Worm (Caenorhabditis elegans): ENCODE data around the gene snrp-40.1.

The snrp-40.1 gene

ce11 chrX:11279276-11279675 is 20.3 kb downstream of the snrp-40.1 start, which contains the start of gene F38B2.2:
Gene F38B2.2 (minus strand): TSS chrX:11279376.
- TF ChIP-seq lin-39 (tag; optimal IDR thresholded peaks at IDR 0.05) (no peak), alr-1 (tag; optimal IDR thresholded peaks at IDR 0.05) (no peak), R02D3.7 (tag; optimal IDR thresholded peaks at IDR 0.05) (no peak), elt-1 (tag; optimal IDR thresholded peaks at IDR 0.05) (no peak), peb-1 (tag; optimal IDR thresholded peaks at IDR 0.05) (no peak), lin-11 (tag; optimal IDR thresholded peaks at IDR 0.05) (no peak), nhr-6 (tag; optimal IDR thresholded peaks at IDR 0.05) (no peak), aly-2 (tag; optimal IDR thresholded peaks at IDR 0.05) (no peak), nhr-77 (tag; optimal IDR thresholded peaks at IDR 0.05) (no peak), sma-3 (GFP tag; optimal IDR thresholded peaks at IDR 0.05) (no peak), nhr-21 (tag; optimal IDR thresholded peaks at IDR 0.05) (no peak), crh-2 (tag; optimal IDR thresholded peaks at IDR 0.05) (no peak), Y55F3AM.14 (GFP tag; optimal IDR thresholded peaks at IDR 0.05) (no peak), C34F6.9 (tag; optimal IDR thresholded peaks at IDR 0.05) (no peak), egl-27 (tag; optimal IDR thresholded peaks at IDR 0.05) (no peak), zag-1 (tag; optimal IDR thresholded peaks at IDR 0.05) (no peak), ztf-1 (GFP tag; conservative IDR thresholded peaks at IDR 0.05) (no peak), lsy-2 (tag; optimal IDR thresholded peaks at IDR 0.05) (no peak), unc-62 (GFP tag; optimal IDR thresholded peaks at IDR 0.05) (no peak)

DNA sequence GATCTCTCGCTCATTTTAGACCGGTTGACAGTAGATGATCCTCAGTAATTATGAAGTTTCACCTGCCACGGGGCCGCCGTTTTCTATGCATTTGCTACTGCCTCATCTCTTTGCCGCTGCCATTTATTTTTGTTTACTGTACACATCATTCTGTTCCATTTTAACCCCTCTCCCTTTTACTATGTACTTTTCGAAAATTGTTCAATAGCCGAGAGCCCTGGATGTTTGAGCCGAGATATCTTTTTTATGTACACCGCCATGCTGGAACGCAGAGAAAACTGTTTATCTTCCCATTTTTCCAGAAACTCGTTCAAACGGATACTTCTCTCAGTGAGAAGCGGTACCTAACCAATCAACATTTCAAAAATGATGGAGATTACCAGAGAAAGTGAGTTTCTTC is 28.7 kb downstream of the snrp-40.1 start, which contains the start of gene ifa-1:
Gene ifa-1 (plus strand): TSS at position 301 of the 400 bp plus-strand sequence.
- no peak for TF ChIP-seq mbf-1 (tag; optimal IDR thresholded peaks at IDR 0.05)
- no peak for TF ChIP-seq R02D3.7 (tag; optimal IDR thresholded peaks at IDR 0.05)
- TF ChIP-seq lin-13 (GFP tag; optimal IDR thresholded peaks at IDR 0.05), result no peak

DNA sequence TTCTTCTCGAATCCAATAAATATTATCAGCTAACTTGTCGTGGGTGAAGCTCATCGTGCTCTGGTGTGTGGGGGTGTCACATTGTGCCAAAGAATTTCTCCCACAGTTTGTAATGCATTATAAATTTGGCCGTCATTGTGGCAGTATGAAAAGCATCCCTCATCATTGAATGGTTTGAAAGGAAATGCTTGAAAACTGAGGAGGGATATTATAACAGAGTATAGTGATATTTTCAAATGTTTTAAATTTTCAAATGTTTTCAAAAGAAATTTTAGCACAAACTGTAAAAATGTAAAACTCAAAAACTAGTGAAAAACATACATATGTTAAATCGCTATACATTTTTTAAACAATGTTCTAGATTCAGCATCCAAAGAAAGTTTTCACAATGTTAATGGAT is 30.6 kb downstream of the snrp-40.1 start, which contains the start of gene C03A3.3:
Gene C03A3.3 (minus strand): TSS at position 101 of the 400 bp plus-strand sequence.
- TF ChIP-seq unc-39 (tag; optimal IDR thresholded peaks at IDR 0.05) (no peak), unc-55 (GFP tag; optimal IDR thresholded peaks at IDR 0.05) (peak; percentile 31)

ce11 chrX:11266711-11267110 is 32.9 kb downstream of the snrp-40.1 start, which contains the start of gene C03A3.9:
Gene C03A3.9 (plus strand): TSS chrX:11267011.
- TF ChIP-seq zag-1 (tag; optimal IDR thresholded peaks at IDR 0.05), result no peak
- TF ChIP-seq nhr-21 (tag; optimal IDR thresholded peaks at IDR 0.05), result no peak
- TF ChIP-seq lin-13 (GFP tag; optimal IDR thresholded peaks at IDR 0.05), result no peak
- no peak for TF ChIP-seq mab-5 (tag; optimal IDR thresholded peaks at IDR 0.05)
- no peak for TF ChIP-seq aly-2 (tag; optimal IDR thresholded peaks at IDR 0.05)
- TF ChIP-seq mbf-1 (tag; optimal IDR thresholded peaks at IDR 0.05), result no peak
- TF ChIP-seq sma-3 (GFP tag; optimal IDR thresholded peaks at IDR 0.05), result no peak
- no peak for TF ChIP-seq nhr-77 (tag; optimal IDR thresholded peaks at IDR 0.05)
- TF ChIP-seq Y55F3AM.14 (GFP tag; optimal IDR thresholded peaks at IDR 0.05), result no peak
- no peak for TF ChIP-seq crh-2 (tag; optimal IDR thresholded peaks at IDR 0.05)
- no peak for TF ChIP-seq R02D3.7 (tag; optimal IDR thresholded peaks at IDR 0.05)
- TF ChIP-seq C34F6.9 (tag; optimal IDR thresholded peaks at IDR 0.05), result no peak
- no peak for TF ChIP-seq nhr-23 (tag; optimal IDR thresholded peaks at IDR 0.05)
- TF ChIP-seq unc-55 (GFP tag; optimal IDR thresholded peaks at IDR 0.05), result no peak
- no peak for TF ChIP-seq lin-11 (tag; optimal IDR thresholded peaks at IDR 0.05)
- no peak for TF ChIP-seq skn-1 (tag; optimal IDR thresholded peaks at IDR 0.05)
- no peak for TF ChIP-seq alr-1 (tag; optimal IDR thresholded peaks at IDR 0.05)
- TF ChIP-seq ztf-11 (tag; optimal IDR thresholded peaks at IDR 0.05), result no peak

DNA sequence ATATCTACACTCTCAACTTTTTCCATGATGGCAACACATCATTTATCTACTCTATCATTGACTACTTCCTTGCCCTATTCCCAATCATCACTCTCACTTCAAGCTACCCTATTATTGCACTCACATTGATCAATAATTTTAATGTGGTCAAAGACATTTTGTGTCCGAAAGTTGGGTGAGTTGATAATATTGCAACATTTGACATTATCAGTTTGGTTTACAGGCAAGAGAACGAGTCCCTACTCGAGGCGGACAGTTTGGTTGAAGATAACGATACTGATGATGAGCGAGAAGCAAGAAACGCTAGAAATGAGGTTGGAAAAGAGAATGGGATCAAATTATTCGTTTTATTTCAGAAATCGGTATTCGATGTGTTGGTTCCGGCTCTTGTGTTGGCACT is 34.9 kb downstream of the snrp-40.1 start:
- TF ChIP-seq fos-1 (tag; optimal IDR thresholded peaks at IDR 0.05) (peak; percentile 93), R02D3.7 (tag; optimal IDR thresholded peaks at IDR 0.05) (no peak), mbf-1 (tag; optimal IDR thresholded peaks at IDR 0.05) (no peak)

DNA sequence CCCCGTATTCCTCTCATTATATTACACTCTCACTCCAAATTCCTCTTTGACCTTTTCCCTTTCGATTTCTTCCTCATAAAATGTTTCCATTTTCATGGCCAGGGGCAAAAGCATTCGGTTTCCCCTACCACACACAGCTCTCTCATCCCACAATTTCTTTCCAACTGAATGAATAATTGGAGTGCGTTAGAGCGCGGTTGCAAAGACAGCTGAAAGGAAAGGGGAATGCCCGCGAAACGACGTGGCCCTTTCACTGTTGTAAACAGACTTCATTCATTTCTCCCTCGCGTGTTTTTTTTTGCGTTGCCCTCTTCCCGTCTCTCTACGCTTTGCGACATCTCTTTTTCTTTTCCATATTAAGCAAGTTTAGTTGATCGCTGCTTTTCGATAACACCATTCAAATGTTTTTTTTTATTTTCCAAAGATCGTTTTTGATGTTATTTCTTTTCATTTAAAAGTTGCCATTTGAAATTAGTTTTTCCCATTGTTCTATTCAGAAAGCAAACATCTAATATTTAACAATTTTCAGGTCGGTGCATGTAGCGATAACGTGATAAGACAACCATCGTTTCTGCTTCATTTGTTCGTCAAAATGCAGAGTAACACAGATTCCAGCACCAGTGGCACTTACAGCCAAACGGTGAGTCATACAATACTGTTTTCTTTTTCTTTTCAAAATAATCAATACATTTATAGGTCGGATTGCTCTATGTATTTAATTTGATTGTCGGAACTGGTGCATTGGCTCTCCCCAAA is 37.1 kb downstream of the snrp-40.1 start, which contains the start of gene C03A3.2:
Gene C03A3.2 (plus strand): TSS at position 530 of the 756 bp plus-strand sequence.
- TF ChIP-seq ama-1 (optimal IDR thresholded peaks at IDR 0.05) (no peak), nhr-237 (tag; optimal IDR thresholded peaks at IDR 0.05) (no peak), aly-2 (tag; optimal IDR thresholded peaks at IDR 0.05) (no peak), lin-11 (tag; optimal IDR thresholded peaks at IDR 0.05) (peak; percentile 80), egl-27 (tag; optimal IDR thresholded peaks at IDR 0.05) (peak; percentile 35), unc-39 (tag; optimal IDR thresholded peaks at IDR 0.05) (no peak), mdl-1 (tag; optimal IDR thresholded peaks at IDR 0.05) (peak in 1 of 2 experiments; percentile 62), nhr-6 (tag; optimal IDR thresholded peaks at IDR 0.05) (peak; percentile 24), R02D3.7 (tag; optimal IDR thresholded peaks at IDR 0.05) (no peak), mbf-1 (tag; optimal IDR thresholded peaks at IDR 0.05) (no peak), blmp-1 (tag; optimal IDR thresholded peaks at IDR 0.05; ENCODE audit: insufficient read depth) (peak; percentile 58), ceh-82 (tag; optimal IDR thresholded peaks at IDR 0.05) (no peak), dmd-4 (tag; optimal IDR thresholded peaks at IDR 0.05) (no peak), snpc-4 (tag; optimal IDR thresholded peaks at IDR 0.05) (peak; percentile 55), ceh-16 (tag; optimal IDR thresholded peaks at IDR 0.05) (peak; percentile 39), nhr-10 (tag; optimal IDR thresholded peaks at IDR 0.05) (no peak), ztf-11 (tag; optimal IDR thresholded peaks at IDR 0.05) (no peak), lin-13 (GFP tag; optimal IDR thresholded peaks at IDR 0.05) (peak; percentile 67), crh-2 (tag; optimal IDR thresholded peaks at IDR 0.05) (peak; percentile 87), nhr-23 (tag; optimal IDR thresholded peaks at IDR 0.05) (no peak), Y55F3AM.14 (GFP tag; optimal IDR thresholded peaks at IDR 0.05) (no peak), elt-1 (tag; optimal IDR thresholded peaks at IDR 0.05) (no peak), lin-39 (tag; optimal IDR thresholded peaks at IDR 0.05) (no peak), unc-62 (GFP tag; optimal IDR thresholded peaks at IDR 0.05) (no peak), ztf-1 (GFP tag; conservative IDR thresholded peaks at IDR 0.05) (no peak), F13H6.1 (tag; optimal IDR thresholded peaks at IDR 0.05) (peak; percentile 73), zag-1 (tag; optimal IDR thresholded peaks at IDR 0.05) (peak; percentile 75)
